Fruit fly (Drosophila melanogaster): ENCODE results near the gene emei.

emei gene

dm6 chr3L:11148478-11149251 lies 39.2 kb downstream of the emei start:
- TF ChIP-seq noc (tag; optimal IDR thresholded peaks at IDR 0.05), result peak; percentile 38

dm6 chr3L:11150735-11151287 lies 41.3 kb downstream of the emei start, which contains the start of gene CG6216:
Gene CG6216, minus strand, starts transcription at chr3L:11150785.
- no peak for TF ChIP-seq noc (tag; optimal IDR thresholded peaks at IDR 0.05)

DNA sequence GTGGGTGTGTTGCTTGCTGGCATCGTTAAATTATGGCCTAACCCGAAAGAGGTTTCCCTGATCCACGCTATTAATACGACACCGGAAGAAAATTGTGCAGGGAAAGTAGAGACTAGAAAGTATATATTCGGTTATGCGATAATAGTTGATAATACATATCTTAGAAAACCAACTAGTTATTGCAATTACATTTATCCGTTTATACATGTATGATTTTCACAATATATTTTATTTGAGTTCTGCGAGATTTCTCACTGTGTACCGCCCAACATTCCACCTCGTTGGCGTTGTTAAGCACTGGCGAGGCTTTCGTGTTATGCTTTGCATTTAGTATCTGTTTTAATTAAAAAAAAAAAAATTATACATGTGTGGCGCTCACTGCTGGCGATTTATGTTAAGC lies 45.9 kb downstream of the emei start:
- TF ChIP-seq noc (tag; optimal IDR thresholded peaks at IDR 0.05), result no peak
